Fruit fly (Drosophila melanogaster): Measurements from ENCODE around the gene Tango6.

Gene Tango6

DNA sequence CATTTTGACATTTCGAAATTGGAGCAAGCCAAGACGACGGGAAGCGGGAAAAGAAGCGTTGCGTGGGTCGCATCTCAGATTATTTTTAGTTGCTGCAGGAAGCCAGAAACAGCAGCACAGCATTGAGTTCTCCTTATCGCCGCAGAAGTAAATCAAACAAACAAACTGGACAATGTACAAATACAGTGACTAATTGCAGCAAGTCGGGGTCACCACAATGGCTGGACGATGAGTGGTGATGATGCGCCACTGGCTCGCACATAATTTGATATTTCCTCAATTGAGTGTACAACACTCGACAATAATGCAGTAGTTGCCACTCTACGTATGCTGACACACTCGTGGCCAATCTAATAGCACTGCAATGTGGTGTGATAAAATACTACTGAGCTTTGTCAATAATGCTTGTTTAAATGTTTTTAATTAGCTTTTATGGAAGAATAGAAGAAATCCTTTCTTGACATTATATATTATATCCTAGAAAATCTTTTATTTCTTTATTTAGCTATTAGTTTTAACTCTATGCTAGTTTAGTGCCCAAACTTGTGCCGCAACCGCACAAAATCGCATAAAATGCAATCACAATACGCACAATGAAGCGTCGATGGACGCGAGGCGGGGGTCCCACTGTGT lies 13.2 kb downstream of the Tango6 start (continued):
- TF ChIP-seq CG14710 (tag; optimal IDR thresholded peaks at IDR 0.05) (peak; percentile 22), dmrt99B (tag; optimal IDR thresholded peaks at IDR 0.05) (peak; percentile 68), CG33557 (GFP tag; optimal IDR thresholded peaks at IDR 0.05) (peak; percentile 0), cas (GFP tag; IDR thresholded peaks at IDR 0.05) (no peak), vfl (GFP tag; optimal IDR thresholded peaks at IDR 0.05) (no peak), CG32767 (GFP tag; IDR thresholded peaks at IDR 0.05) (0 out of 2 replicates have a peak, but pooled peaks have one; percentile 9), Hr3 (GFP tag; optimal IDR thresholded peaks at IDR 0.05) (peak; percentile 11), CG15696 (tag; optimal IDR thresholded peaks at IDR 0.05) (peak; percentile 1), CG4282 (GFP tag; optimal IDR thresholded peaks at IDR 0.05) (no peak), psq (GFP tag; optimal IDR thresholded peaks at IDR 0.05) (no peak), wek (GFP tag; optimal IDR thresholded peaks at IDR 0.05) (no peak), bcd (GFP tag; optimal IDR thresholded peaks at IDR 0.05) (peak; percentile 7), CG3407 (GFP tag; optimal IDR thresholded peaks at IDR 0.05) (no peak), B-H1 (GFP tag; IDR thresholded peaks at IDR 0.05) (no peak), CG8388 (GFP tag; optimal IDR thresholded peaks at IDR 0.05) (peak; percentile 46), CG16813 (GFP tag; IDR thresholded peaks at IDR 0.05; ENCODE audit: partially characterized antibody) (no peak), trh (GFP tag; optimal IDR thresholded peaks at IDR 0.05) (no peak), dpn (GFP tag; optimal IDR thresholded peaks at IDR 0.05) (peak in 1 of 2 experiments; percentile 0), ham (GFP tag; IDR thresholded peaks at IDR 0.05) (no peak), sens (GFP tag) (peak; percentile 83), sr (GFP tag; IDR thresholded peaks at IDR 0.05) (peak; percentile 36; the same call in 1 of the 3 replicates), CHES-1-like (GFP tag; optimal IDR thresholded peaks at IDR 0.05) (no peak), ind (GFP tag; optimal IDR thresholded peaks at IDR 0.05) (peak; percentile 1), Asciz (GFP tag; optimal IDR thresholded peaks at IDR 0.05) (peak; percentile 24), CG17359 (tag; optimal IDR thresholded peaks at IDR 0.05) (peak; percentile 64), gsb-n (tag; optimal IDR thresholded peaks at IDR 0.05) (peak; percentile 59), pros (GFP tag; optimal IDR thresholded peaks at IDR 0.05) (peak; percentile 23), NfI (GFP tag; optimal IDR thresholded peaks at IDR 0.05) (no peak), CG7556 (GFP tag; optimal IDR thresholded peaks at IDR 0.05) (peak; percentile 19), Taf1 (GFP tag; IDR thresholded peaks at IDR 0.05) (no peak), ken (GFP tag; IDR thresholded peaks at IDR 0.05) (no peak), CG8924 (tag; optimal IDR thresholded peaks at IDR 0.05) (peak; percentile 46), Dfd (GFP tag; optimal IDR thresholded peaks at IDR 0.05) (no peak), Ssrp (tag; optimal IDR thresholded peaks at IDR 0.05) (peak; percentile 31), CG7745 (tag; optimal IDR thresholded peaks at IDR 0.05) (no peak), ranshi (GFP tag; IDR thresholded peaks at IDR 0.05) (no peak), chif (GFP tag; optimal IDR thresholded peaks at IDR 0.05) (no peak), unpg (GFP tag; optimal IDR thresholded peaks at IDR 0.05) (peak; percentile 31), CG1602 (GFP tag; optimal IDR thresholded peaks at IDR 0.05) (peak; percentile 7), CG6689 (GFP tag; IDR thresholded peaks at IDR 0.05) (peak; percentile 49), ash1 (GFP tag; optimal IDR thresholded peaks at IDR 0.05) (no peak), CG2202 (tag; optimal IDR thresholded peaks at IDR 0.05) (no peak), vnd (GFP tag; IDR thresholded peaks at IDR 0.05; ENCODE audit: partially characterized antibody) (no peak), CG2678 (tag; optimal IDR thresholded peaks at IDR 0.05) (peak; percentile 42), CG10431 (GFP tag; optimal IDR thresholded peaks at IDR 0.05) (peak; percentile 55), sug (tag; optimal IDR thresholded peaks at IDR 0.05) (no peak), CG18262 (tag; optimal IDR thresholded peaks at IDR 0.05) (peak; percentile 60), CG15269 (tag; optimal IDR thresholded peaks at IDR 0.05) (peak; percentile 28), CG14014 (GFP tag; IDR thresholded peaks at IDR 0.05) (no peak), HLH3B (GFP tag; IDR thresholded peaks at IDR 0.05) (no peak; the same call in 1 of the 2 replicates)
